Comparison of ENCODE assay signal across 2 worm cellular contexts in the genomic region with DNA sequence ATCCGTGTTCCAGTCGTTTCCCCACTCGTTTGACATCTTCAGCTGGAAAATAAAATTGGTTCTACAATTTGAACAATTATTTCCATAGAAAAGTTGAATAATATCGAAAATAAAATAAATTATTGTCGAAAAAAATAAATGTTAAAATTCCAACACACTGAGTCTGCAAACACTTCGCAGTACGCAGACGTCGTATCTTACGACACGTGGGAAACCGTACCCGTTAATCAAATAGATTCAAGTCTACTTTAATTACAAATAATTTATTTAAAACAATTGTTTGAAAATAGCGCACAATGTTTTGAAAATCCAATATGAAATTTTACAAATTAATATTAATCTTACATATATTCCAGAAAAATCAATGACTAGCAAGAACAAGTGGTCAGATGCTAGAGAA.
A peak's percentile ranks its signal among the peaks of the same experiment; 100 is the strongest.
TF ChIP-seq lines count a peak whose summit lies in the region.

A gene (minus strand): TSS at position 42 of the 400 bp plus-strand sequence.

TF ChIP-seq in whole organism, L1 larva, 84 proteins besides CTCF, POLR2A, EP300 and RAD21 (continued from another document):
- no peak for TF ChIP-seq dsc-1 (tag; optimal IDR thresholded peaks at IDR 0.05; lab: Kevin White, UChicago)
- TF ChIP-seq lsy-2 (tag; optimal IDR thresholded peaks at IDR 0.05; lab: Kevin White, UChicago) = peak; percentile 58 to 93
- TF ChIP-seq ama-1 (optimal IDR thresholded peaks at IDR 0.05; lab: Kevin White, UChicago) = no peak
- TF ChIP-seq snu-23 (GFP tag; optimal IDR thresholded peaks at IDR 0.05; lab: Kevin White, UChicago) = peak; percentile 24
- TF ChIP-seq nhr-71 (tag; optimal IDR thresholded peaks at IDR 0.05; lab: Kevin White, UChicago) = peak; percentile 43
- peak; percentile 58 for TF ChIP-seq mep-1 (tag; optimal IDR thresholded peaks at IDR 0.05; lab: Kevin White, UChicago)
- no peak for TF ChIP-seq egl-27 (tag; optimal IDR thresholded peaks at IDR 0.05; lab: Kevin White, UChicago)
- TF ChIP-seq hlh-4 (tag; optimal IDR thresholded peaks at IDR 0.05; lab: Kevin White, UChicago) = no peak
- no peak for TF ChIP-seq elt-2 (tag; optimal IDR thresholded peaks at IDR 0.05; lab: Kevin White, UChicago)
- no peak for TF ChIP-seq lin-35 (GFP tag; optimal IDR thresholded peaks at IDR 0.05; lab: Kevin White, UChicago)
- no peak for TF ChIP-seq ceh-88 (GFP tag; IDR thresholded peaks at IDR 0.05; lab: Robert Waterston, UW)
- no peak for TF ChIP-seq lin-15B (tag; optimal IDR thresholded peaks at IDR 0.05; lab: Kevin White, UChicago)
- peak; percentile 11 for TF ChIP-seq skn-1 (tag; optimal IDR thresholded peaks at IDR 0.05; lab: Kevin White, UChicago)
- peak; percentile 82 for TF ChIP-seq F16B12.6 (tag; optimal IDR thresholded peaks at IDR 0.05; lab: Kevin White, UChicago)
- no peak for TF ChIP-seq lir-3 (tag; optimal IDR thresholded peaks at IDR 0.05; lab: Kevin White, UChicago; ENCODE audit: poor library complexity)
- TF ChIP-seq nhr-85 (tag; lab: Kevin White, UChicago) = no peak
- TF ChIP-seq dpl-1 (GFP tag; optimal IDR thresholded peaks at IDR 0.05; lab: Kevin White, UChicago) = peak in 2 of 3 experiments; percentile 30 to 54
- no peak for TF ChIP-seq unc-130 (tag; optimal IDR thresholded peaks at IDR 0.05; lab: Kevin White, UChicago)
- TF ChIP-seq mef-2 (tag; optimal IDR thresholded peaks at IDR 0.05; lab: Kevin White, UChicago) = no peak
- no peak for TF ChIP-seq lin-39 (tag; optimal IDR thresholded peaks at IDR 0.05; lab: Kevin White, UChicago)
- no peak for TF ChIP-seq C34B4.2 (tag; optimal IDR thresholded peaks at IDR 0.05; lab: Kevin White, UChicago)
- TF ChIP-seq sox-4 (tag; optimal IDR thresholded peaks at IDR 0.05; lab: Kevin White, UChicago) = no peak
- no peak for TF ChIP-seq egl-13 (tag; optimal IDR thresholded peaks at IDR 0.05; lab: Kevin White, UChicago)
- no peak for TF ChIP-seq fkh-8 (tag; optimal IDR thresholded peaks at IDR 0.05; lab: Kevin White, UChicago)
- TF ChIP-seq zag-1 (tag; optimal IDR thresholded peaks at IDR 0.05; lab: Kevin White, UChicago) = no peak
- no peak for TF ChIP-seq vab-15 (tag; optimal IDR thresholded peaks at IDR 0.05; lab: Kevin White, UChicago)
- no peak for TF ChIP-seq aha-1 (tag; optimal IDR thresholded peaks at IDR 0.05; lab: Kevin White, UChicago)
- TF ChIP-seq snpc-4 (tag; optimal IDR thresholded peaks at IDR 0.05; lab: Kevin White, UChicago) = no peak
- no peak for TF ChIP-seq ceh-90 (tag; optimal IDR thresholded peaks at IDR 0.05; lab: Kevin White, UChicago)
- TF ChIP-seq unc-62 (GFP tag; optimal IDR thresholded peaks at IDR 0.05; lab: Kevin White, UChicago) = no peak
- no peak for TF ChIP-seq ces-1 (GFP tag; optimal IDR thresholded peaks at IDR 0.05; lab: Kevin White, UChicago)
- TF ChIP-seq sup-37 (GFP tag; optimal IDR thresholded peaks at IDR 0.05; lab: Kevin White, UChicago) = no peak
- no peak for TF ChIP-seq nhr-76 (tag; optimal IDR thresholded peaks at IDR 0.05; lab: Kevin White, UChicago)
- TF ChIP-seq rnt-1 (tag; optimal IDR thresholded peaks at IDR 0.05; lab: Kevin White, UChicago) = no peak
- peak; percentile 15 for TF ChIP-seq lin-14 (GFP tag; optimal IDR thresholded peaks at IDR 0.05; lab: Kevin White, UChicago)

TF ChIP-seq in whole organism, L2 larva, 48 proteins besides CTCF, POLR2A, EP300 and RAD21 (continued from another document):
- TF ChIP-seq nhr-21 (tag; optimal IDR thresholded peaks at IDR 0.05; lab: Kevin White, UChicago) (no peak), egl-27 (tag; optimal IDR thresholded peaks at IDR 0.05; lab: Kevin White, UChicago) (no peak), dmd-4 (tag; optimal IDR thresholded peaks at IDR 0.05; lab: Kevin White, UChicago) (no peak), fos-1 (tag; optimal IDR thresholded peaks at IDR 0.05; lab: Kevin White, UChicago) (no peak), nhr-11 (tag; optimal IDR thresholded peaks at IDR 0.05; lab: Kevin White, UChicago) (no peak), crh-2 (tag; optimal IDR thresholded peaks at IDR 0.05; lab: Kevin White, UChicago) (no peak), lsy-2 (tag; optimal IDR thresholded peaks at IDR 0.05; lab: Kevin White, UChicago) (peak; percentile 14 to 90), unc-55 (GFP tag; optimal IDR thresholded peaks at IDR 0.05; lab: Kevin White, UChicago) (peak; percentile 24), sem-4 (tag; optimal IDR thresholded peaks at IDR 0.05; lab: Kevin White, UChicago) (no peak), lin-39 (tag; optimal IDR thresholded peaks at IDR 0.05; lab: Kevin White, UChicago) (no peak), peb-1 (tag; optimal IDR thresholded peaks at IDR 0.05; lab: Kevin White, UChicago) (no peak), elt-3 (tag; optimal IDR thresholded peaks at IDR 0.05; lab: Kevin White, UChicago) (no peak), C34F6.9 (tag; optimal IDR thresholded peaks at IDR 0.05; lab: Kevin White, UChicago) (peak; percentile 47), zag-1 (tag; optimal IDR thresholded peaks at IDR 0.05; lab: Kevin White, UChicago) (no peak)
